Worm (Caenorhabditis elegans) whole organism, late embryonic: ENCODE results near the gene fipr-1.
A peak's percentile ranks its signal among the peaks of the same experiment; 100 is the strongest.

Experiments used
- C38D4.7 ChIP-seq: fragments of 200-800 bp; sonication (Bioruptor generic); optimal IDR thresholded peaks from 2 replicates; lab custom pipeline; 2018; ENCODE audit warnings: mild to moderate bottlenecking, missing genetic modification characterization, moderate library complexity, missing compliant biosample characterization
- F13H6.1 ChIP-seq: sonication (generic microtip); optimal IDR thresholded peaks from 2 replicates; lab custom pipeline; 2016; ENCODE audit warnings: missing genetic modification characterization, missing compliant biosample characterization
- K09A11.1 ChIP-seq: sonication (generic microtip); optimal IDR thresholded peaks from 2 replicates; lab custom pipeline; 2017; ENCODE audit warnings: antibody characterized with exemption, mild to moderate bottlenecking, missing genetic modification characterization, missing compliant biosample characterization; ENCODE audit not compliant: insufficient read depth
- Y22D7AL.16 ChIP-seq: sonication (generic microtip); optimal IDR thresholded peaks from 2 replicates; lab custom pipeline; 2016; ENCODE audit warnings: missing genetic modification characterization, missing compliant biosample characterization
- ahr-1 ChIP-seq: sonication (generic microtip); optimal IDR thresholded peaks from 2 replicates; lab custom pipeline; 2016; ENCODE audit warnings: missing genetic modification characterization, missing compliant biosample characterization
- ama-1 ChIP-seq: fragments of 150-350 bp; optimal IDR thresholded peaks from 2 replicates; lab custom pipeline; 2014
- ceh-18 ChIP-seq: sonication (generic microtip); optimal IDR thresholded peaks from 2 replicates; lab custom pipeline; 2016; ENCODE audit warnings: missing genetic modification characterization, missing compliant biosample characterization
- ceh-19 ChIP-seq: fragments of 200-800 bp; sonication (Bioruptor generic); optimal IDR thresholded peaks from 2 replicates; lab custom pipeline; 2018; ENCODE audit warnings: mild to moderate bottlenecking, missing genetic modification characterization, missing compliant biosample characterization
- ceh-2 ChIP-seq: sonication (generic microtip); optimal IDR thresholded peaks from 2 replicates; lab custom pipeline; 2016; ENCODE audit warnings: missing genotype, missing genetic modification characterization, missing compliant biosample characterization
- ceh-22 ChIP-seq: sonication (generic microtip); optimal IDR thresholded peaks from 2 replicates; lab custom pipeline; 2017; ENCODE audit warnings: missing biosample characterization, missing genetic modification characterization
- ceh-24 ChIP-seq: sonication (generic microtip); optimal IDR thresholded peaks from 2 replicates; lab custom pipeline; 2016; ENCODE audit warnings: mild to moderate bottlenecking, missing genetic modification characterization, missing compliant biosample characterization
- ceh-30 ChIP-seq: fragments of 150-350 bp; optimal IDR thresholded peaks from 2 replicates; lab custom pipeline; 2014; ENCODE audit warnings: missing biosample characterization, missing genetic modification characterization
- ceh-31 ChIP-seq: sonication (generic microtip); optimal IDR thresholded peaks from 2 replicates; lab custom pipeline; 2016; ENCODE audit warnings: missing genetic modification characterization, missing compliant biosample characterization
- ceh-48 ChIP-seq: sonication (generic microtip); optimal IDR thresholded peaks from 2 replicates; lab custom pipeline; 2016; ENCODE audit warnings: missing genetic modification characterization, inconsistent platforms, missing compliant biosample characterization
- ceh-6 ChIP-seq: fragments of 200-800 bp; sonication (Bioruptor generic); optimal IDR thresholded peaks from 2 replicates; lab custom pipeline; 2018; ENCODE audit warnings: mild to moderate bottlenecking, missing genetic modification characterization, missing compliant biosample characterization
- ceh-9 ChIP-seq: sonication (generic microtip); optimal IDR thresholded peaks from 2 replicates; lab custom pipeline; 2016; ENCODE audit warnings: mild to moderate bottlenecking, missing genetic modification characterization, inconsistent platforms, missing compliant biosample characterization
- dmd-4 ChIP-seq: sonication (generic microtip); optimal IDR thresholded peaks from 2 replicates; lab custom pipeline; 2016; ENCODE audit warnings: borderline replicate concordance, missing genetic modification characterization, missing compliant biosample characterization
- dve-1 ChIP-seq: sonication (generic microtip); optimal IDR thresholded peaks from 2 replicates; lab custom pipeline; 2017; ENCODE audit warnings: antibody characterized with exemption, mild to moderate bottlenecking, missing genetic modification characterization, missing compliant biosample characterization
- ets-4 ChIP-seq: sonication (generic microtip); optimal IDR thresholded peaks from 2 replicates; lab custom pipeline; 2016; ENCODE audit warnings: missing genetic modification characterization, missing compliant biosample characterization
- fkh-10 ChIP-seq: fragments of 150-350 bp; optimal IDR thresholded peaks from 2 replicates; lab custom pipeline; 2014; ENCODE audit warnings: missing biosample characterization, missing genetic modification reagents, missing genetic modification characterization
- fkh-6 ChIP-seq: sonication (generic microtip); optimal IDR thresholded peaks from 2 replicates; lab custom pipeline; 2016; ENCODE audit warnings: missing genetic modification characterization, missing compliant biosample characterization
- gmeb-2 ChIP-seq: sonication (generic microtip); optimal IDR thresholded peaks from 2 replicates; lab custom pipeline; 2016; ENCODE audit warnings: missing genetic modification characterization, inconsistent platforms, missing compliant biosample characterization
- hlh-15 ChIP-seq: sonication (generic microtip); optimal IDR thresholded peaks from 2 replicates; lab custom pipeline; 2016; ENCODE audit warnings: missing genetic modification characterization, missing compliant biosample characterization
- hlh-8 ChIP-seq: sonication (generic microtip); optimal IDR thresholded peaks from 2 replicates; lab custom pipeline; 2016; ENCODE audit warnings: missing genotype, missing genetic modification characterization, missing compliant biosample characterization
- lin-11 ChIP-seq: fragments of 200-800 bp; sonication (Bioruptor generic); optimal IDR thresholded peaks from 2 replicates; lab custom pipeline; 2018; ENCODE audit warnings: mild to moderate bottlenecking, missing genetic modification characterization, missing compliant biosample characterization
- mec-3 ChIP-seq: sonication (generic microtip); optimal IDR thresholded peaks from 2 replicates; lab custom pipeline; 2016; ENCODE audit warnings: borderline replicate concordance, missing genetic modification characterization, missing compliant biosample characterization
- nfya-1 ChIP-seq: sonication (generic microtip); optimal IDR thresholded peaks from 2 replicates; lab custom pipeline; 2017; ENCODE audit warnings: missing genetic modification characterization, mild to moderate bottlenecking, missing compliant biosample characterization, antibody characterized with exemption, moderate library complexity
- nhr-11 ChIP-seq: fragments of 150-350 bp; optimal IDR thresholded peaks from 2 replicates; lab custom pipeline; 2014; ENCODE audit warnings: missing biosample characterization, missing genetic modification characterization
- nhr-232 ChIP-seq: sonication (generic microtip); optimal IDR thresholded peaks from 2 replicates; lab custom pipeline; 2016; ENCODE audit warnings: missing genetic modification characterization, missing compliant biosample characterization
- npax-4 ChIP-seq: sonication (generic microtip); optimal IDR thresholded peaks from 2 replicates; lab custom pipeline; 2016; ENCODE audit warnings: missing genetic modification characterization, missing compliant biosample characterization
- odd-2 ChIP-seq: sonication (generic microtip); optimal IDR thresholded peaks from 2 replicates; lab custom pipeline; 2017; ENCODE audit warnings: antibody characterized with exemption, mild to moderate bottlenecking, missing genetic modification characterization, missing compliant biosample characterization
- pag-3 ChIP-seq: sonication (generic microtip); optimal IDR thresholded peaks from 2 replicates; lab custom pipeline; 2016; ENCODE audit warnings: missing compliant biosample characterization, missing genetic modification characterization, borderline replicate concordance
- pat-9 ChIP-seq: fragments of 200-800 bp; sonication (Bioruptor generic); optimal IDR thresholded peaks from 2 replicates; lab custom pipeline; 2018; ENCODE audit warnings: mild to moderate bottlenecking, missing genetic modification characterization, moderate library complexity, missing compliant biosample characterization
- pax-1 ChIP-seq: fragments of 150-350 bp; optimal IDR thresholded peaks from 2 replicates; lab custom pipeline; 2014; ENCODE audit warnings: missing biosample characterization, missing genetic modification characterization
- pha-4 ChIP-seq: fragments of 150-350 bp; optimal IDR thresholded peaks from 2 replicates; lab custom pipeline; 2018; ENCODE audit warnings: missing biosample characterization, missing genetic modification reagents, missing genetic modification characterization
- pros-1 ChIP-seq: fragments of 150-350 bp; optimal IDR thresholded peaks from 2 replicates; lab custom pipeline; 2014; ENCODE audit warnings: missing biosample characterization, missing genetic modification reagents, missing genetic modification characterization
- ref-2 ChIP-seq: sonication (generic microtip); optimal IDR thresholded peaks from 2 replicates; lab custom pipeline; 2016; ENCODE audit warnings: missing genetic modification characterization, missing compliant biosample characterization
- rnt-1 ChIP-seq: sonication (generic microtip); optimal IDR thresholded peaks from 2 replicates; lab custom pipeline; 2016; ENCODE audit warnings: missing genetic modification characterization, missing compliant biosample characterization
- sox-2 ChIP-seq: fragments of 200-800 bp; sonication (Bioruptor generic); IDR thresholded peaks from 2 replicates; pipeline ENCODE4 v1.3.6; 2022; ENCODE audit warnings: missing genetic modification reagents, missing genetic modification characterization, missing compliant biosample characterization
- tbx-2 ChIP-seq: sonication (generic microtip); optimal IDR thresholded peaks from 2 replicates; lab custom pipeline; 2016; ENCODE audit warnings: missing genetic modification characterization, missing compliant biosample characterization
- tbx-7 ChIP-seq: sonication (generic microtip); optimal IDR thresholded peaks from 2 replicates; lab custom pipeline; 2016; ENCODE audit warnings: missing genotype, missing genetic modification characterization, missing compliant biosample characterization
- ttx-3 ChIP-seq: sonication (generic microtip); optimal IDR thresholded peaks from 2 replicates; lab custom pipeline; 2016; ENCODE audit warnings: missing genetic modification reagents, missing genetic modification characterization, missing compliant biosample characterization
- unc-3 ChIP-seq, 2 experiments: fragments of 200-800 bp in 1 of 2; sonication (Bioruptor generic) in 1 of 2; sonication (generic microtip) in 1 of 2; conservative IDR thresholded peaks in 1 of 2; optimal IDR thresholded peaks in 1 of 2; 2 replicates each; pipeline versions ENCODE4 v1.3.6 to Lab custom; 2016 to 2022; ENCODE audit warnings: missing compliant biosample characterization in 2 of 2, missing genetic modification characterization in 2 of 2, missing genetic modification reagents in 1 of 2
- ztf-16 ChIP-seq: sonication (generic microtip); optimal IDR thresholded peaks from 2 replicates; lab custom pipeline; 2017; ENCODE audit warnings: missing genetic modification characterization, missing compliant biosample characterization

The fipr-1 gene

ce11 chrV:12343419-12343969 is 18.1 kb downstream of the fipr-1 start, which contains the start of gene tomm-20 (continued):
- TF ChIP-seq ttx-3 = no peak
- TF ChIP-seq lin-11 (tag; lab: Kevin White, UChicago) = peak; percentile 40
- no peak for TF ChIP-seq K09A11.1 (tag; lab: Kevin White, UChicago)
- TF ChIP-seq dmd-4 (tag; lab: Kevin White, UChicago) = no peak
- TF ChIP-seq hlh-8 = peak; percentile 40
- TF ChIP-seq rnt-1 = peak; percentile 48
- TF ChIP-seq fkh-10 (GFP tag; lab: Kevin White, UChicago) = no peak
- TF ChIP-seq ets-4 (tag; lab: Kevin White, UChicago) = no peak
- no peak for TF ChIP-seq pha-4 (tag; lab: Kevin White, UChicago)
- TF ChIP-seq pax-1 = no peak
- no peak for TF ChIP-seq tbx-7 (tag; lab: Kevin White, UChicago)
- TF ChIP-seq ref-2 (tag; lab: Kevin White, UChicago) = no peak
- TF ChIP-seq nhr-232 (tag; lab: Kevin White, UChicago) = peak; percentile 11
- peak; percentile 59 for TF ChIP-seq ceh-31 (tag; lab: Kevin White, UChicago)
- no peak for TF ChIP-seq ama-1 (lab: Kevin White, UChicago)
- no peak for TF ChIP-seq ceh-9 (tag; lab: Kevin White, UChicago)
- peak; percentile 32 for TF ChIP-seq fkh-6 (tag; lab: Kevin White, UChicago)
- no peak for TF ChIP-seq odd-2 (tag; lab: Kevin White, UChicago)
- TF ChIP-seq C38D4.7 = peak; percentile 43
- peak; percentile 39 for TF ChIP-seq pat-9 (tag; lab: Kevin White, UChicago)
- peak; percentile 22 for TF ChIP-seq Y22D7AL.16
- TF ChIP-seq dve-1 (tag; lab: Kevin White, UChicago) = peak; percentile 69
- peak; percentile 42 for TF ChIP-seq ceh-48
- peak; percentile 80 for TF ChIP-seq nfya-1 (tag; lab: Kevin White, UChicago)
- TF ChIP-seq unc-3 (GFP tag; conservative IDR thresholded peaks at IDR 0.05; lab: Robert Waterston, UW) = no peak
- no peak for TF ChIP-seq unc-3 (tag; optimal IDR thresholded peaks at IDR 0.05; lab: Kevin White, UChicago)
- peak; percentile 27 for TF ChIP-seq F13H6.1 (tag; lab: Kevin White, UChicago)
- no peak for TF ChIP-seq ceh-24
- no peak for TF ChIP-seq nhr-11 (tag; lab: Kevin White, UChicago)
- TF ChIP-seq ceh-2 = peak; percentile 25
- peak; percentile 58 for TF ChIP-seq ztf-16 (tag; lab: Kevin White, UChicago)
- TF ChIP-seq ahr-1 = peak; percentile 33
- TF ChIP-seq mec-3 (tag; lab: Kevin White, UChicago) = no peak

DNA sequence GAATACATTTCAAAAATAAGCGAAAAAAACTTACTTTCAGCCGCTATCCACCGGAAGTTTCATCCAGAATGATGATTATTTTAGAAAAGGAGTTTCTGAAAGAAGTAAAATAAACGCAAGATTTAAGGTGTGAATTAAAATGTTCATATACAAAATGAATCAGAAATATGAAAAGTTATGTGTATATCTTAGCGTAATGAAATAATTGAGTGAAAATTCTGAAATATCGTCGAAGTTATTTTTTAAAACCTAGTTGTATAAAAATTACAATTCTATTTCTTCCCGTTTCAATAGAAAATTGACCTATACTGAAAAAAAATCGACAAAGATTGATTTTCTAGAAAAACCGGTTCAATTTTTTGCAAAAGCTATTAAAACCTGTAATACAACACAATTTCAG is 23.6 kb downstream of the fipr-1 start, which contains the start of gene twk-13:
Gene twk-13 (minus strand): TSS at position 101 of the 400 bp plus-strand sequence.
- TF ChIP-seq F13H6.1 (tag; lab: Kevin White, UChicago) = no peak
- no peak for TF ChIP-seq hlh-15
- TF ChIP-seq npax-4 (tag; lab: Kevin White, UChicago) = no peak
- TF ChIP-seq pax-1 = no peak
- no peak for TF ChIP-seq ceh-18 (tag; lab: Kevin White, UChicago)
- TF ChIP-seq ceh-22 (tag; lab: Kevin White, UChicago) = no peak
- no peak for TF ChIP-seq gmeb-2 (tag; lab: Kevin White, UChicago)
- TF ChIP-seq C38D4.7 = no peak
- no peak for TF ChIP-seq pat-9 (tag; lab: Kevin White, UChicago)
- TF ChIP-seq pros-1 = no peak
- no peak for TF ChIP-seq ref-2 (tag; lab: Kevin White, UChicago)
- TF ChIP-seq ceh-30 (tag; lab: Kevin White, UChicago) = no peak
- no peak for TF ChIP-seq nhr-232 (tag; lab: Kevin White, UChicago)
- TF ChIP-seq tbx-2 (tag; lab: Kevin White, UChicago) = no peak
- TF ChIP-seq dmd-4 (tag; lab: Kevin White, UChicago) = no peak
- no peak for TF ChIP-seq ceh-19
- no peak for TF ChIP-seq ceh-6
- TF ChIP-seq pag-3 (tag; lab: Kevin White, UChicago) = no peak
- TF ChIP-seq Y22D7AL.16 = no peak
- no peak for TF ChIP-seq sox-2 (GFP tag; lab: Robert Waterston, UW)
